Fruit fly (Drosophila melanogaster) whole organism, embryonic: ENCODE results near the gene CG34454.

ENCODE experiments used
- ATbp ChIP-seq: fragments of 200-800 bp; sonication (Bioruptor generic); optimal IDR thresholded peaks from 2 replicates; lab custom pipeline; 2017; ENCODE audit warnings: missing biosample characterization, mild to moderate bottlenecking, missing genetic modification characterization, missing genetic modification reagents
- BEAF-32 ChIP-seq: fragments of 200-800 bp; sonication (Bioruptor generic); optimal IDR thresholded peaks from 3 replicates; lab custom pipeline; 2017; ENCODE audit warnings: missing biosample characterization, missing genetic modification characterization, mild to moderate bottlenecking, moderate library complexity, missing genetic modification reagents
- BtbVII ChIP-seq: fragments of 200-800 bp; sonication (Bioruptor generic); optimal IDR thresholded peaks from 3 replicates; lab custom pipeline; 2017; ENCODE audit warnings: missing biosample characterization, mild to moderate bottlenecking, missing genetic modification characterization
- CG10147 ChIP-seq: fragments of 200-800 bp; sonication (Bioruptor generic); optimal IDR thresholded peaks from 2 replicates; lab custom pipeline; 2019; ENCODE audit warnings: missing biosample characterization, mild to moderate bottlenecking, missing genetic modification characterization, moderate library complexity
- CG11085 ChIP-seq: fragments of 200-800 bp; sonication (Bioruptor generic); IDR thresholded peaks from 2 replicates; pipeline ENCODE4 v1.3.6; 2022; ENCODE audit warnings: missing biosample characterization, missing genetic modification characterization
- CG11504 ChIP-seq: fragments of 200-800 bp; sonication (Bioruptor generic); optimal IDR thresholded peaks from 3 replicates; lab custom pipeline; 2019; ENCODE audit warnings: missing biosample characterization, mild to moderate bottlenecking, missing genetic modification characterization, moderate library complexity
- CG12659 ChIP-seq: fragments of 200-800 bp; sonication (Bioruptor generic); optimal IDR thresholded peaks from 3 replicates; lab custom pipeline; 2017; ENCODE audit warnings: mild to moderate bottlenecking, missing biosample characterization, missing genetic modification reagents, missing genetic modification characterization
- CG13775 ChIP-seq: fragments of 200-800 bp; sonication (Bioruptor generic); optimal IDR thresholded peaks from 3 replicates; lab custom pipeline; 2017; ENCODE audit warnings: missing biosample characterization, mild to moderate bottlenecking, missing genetic modification characterization
- CG17361 ChIP-seq: fragments of 200-800 bp; sonication (Bioruptor generic); IDR thresholded peaks from 3 replicates; pipeline ENCODE4 v1.3.6; 2022; ENCODE audit warnings: missing biosample characterization, missing genetic modification characterization
- CG1832 ChIP-seq: fragments of 200-800 bp; sonication (Bioruptor generic); optimal IDR thresholded peaks from 2 replicates; lab custom pipeline; 2017; ENCODE audit warnings: missing biosample characterization, mild to moderate bottlenecking, missing genetic modification characterization, inconsistent platforms
- CG42726 ChIP-seq: fragments of 200-800 bp; sonication (Bioruptor generic); IDR thresholded peaks from 2 replicates; pipeline ENCODE4 v1.3.6; 2022; ENCODE audit warnings: missing biosample characterization, missing genetic modification characterization; ENCODE audit not compliant: partially characterized antibody
- CG4282 ChIP-seq: fragments of 200-800 bp; sonication (Bioruptor generic); optimal IDR thresholded peaks from 2 replicates; lab custom pipeline; 2016; ENCODE audit warnings: missing biosample characterization, missing genetic modification characterization
- CG6272 ChIP-seq: fragments of 200-800 bp; sonication (Bioruptor generic); IDR thresholded peaks from 2 replicates; pipeline ENCODE4 v1.3.6; 2022; ENCODE audit warnings: missing biosample characterization, missing genetic modification characterization
- CG6765 ChIP-seq: fragments of 200-800 bp; sonication (Bioruptor generic); optimal IDR thresholded peaks from 3 replicates; lab custom pipeline; 2017; ENCODE audit warnings: missing biosample characterization, mild to moderate bottlenecking, missing genetic modification characterization
- CG6854 ChIP-seq: fragments of 200-800 bp; sonication (Bioruptor generic); optimal IDR thresholded peaks from 3 replicates; lab custom pipeline; 2017; ENCODE audit warnings: missing biosample characterization, mild to moderate bottlenecking, missing genetic modification characterization
- CG7271 ChIP-seq: fragments of 200-800 bp; sonication (Bioruptor generic); optimal IDR thresholded peaks from 2 replicates; lab custom pipeline; 2018; ENCODE audit warnings: missing biosample characterization, mild to moderate bottlenecking, missing genetic modification characterization, moderate library complexity
- CG9609 ChIP-seq: fragments of 200-800 bp; sonication (Bioruptor generic); optimal IDR thresholded peaks from 3 replicates; lab custom pipeline; 2016; ENCODE audit warnings: missing biosample characterization, missing genetic modification characterization
- Ets97D ChIP-seq: fragments of 200-800 bp; sonication (Bioruptor generic); optimal IDR thresholded peaks from 3 replicates; lab custom pipeline; 2016; ENCODE audit warnings: missing biosample characterization, missing genetic modification characterization
- Fer2 ChIP-seq: fragments of 200-800 bp; sonication (Bioruptor generic); optimal IDR thresholded peaks from 2 replicates; lab custom pipeline; 2018; ENCODE audit warnings: missing biosample characterization, mild to moderate bottlenecking, missing genetic modification characterization, moderate library complexity
- HmgZ ChIP-seq: fragments of 200-800 bp; sonication (Bioruptor generic); optimal IDR thresholded peaks from 2 replicates; lab custom pipeline; 2018; ENCODE audit warnings: missing biosample characterization, mild to moderate bottlenecking, missing genetic modification characterization
- Kr ChIP-seq: fragments of 200-800 bp; sonication (Bioruptor generic); optimal IDR thresholded peaks from 2 replicates; lab custom pipeline; 2017; ENCODE audit warnings: missing biosample characterization, mild to moderate bottlenecking, missing genetic modification characterization
- NFAT ChIP-seq: fragments of 200-800 bp; sonication (Bioruptor generic); IDR thresholded peaks from 2 replicates; pipeline ENCODE4 v1.3.6; 2022; ENCODE audit warnings: missing biosample characterization, missing genetic modification characterization
- Stat92E ChIP-seq, 3 experiments: fragments of >200 bp in 2 of 3; fragments of 200-800 bp in 1 of 3; sonication (Bioruptor generic) in 1 of 3; optimal IDR thresholded peaks; 2 replicates each; lab custom pipeline; 2017 to 2019; ENCODE audit warnings: missing biosample characterization in 3 of 3, missing genetic modification characterization in 3 of 3, mild to moderate bottlenecking in 1 of 3, moderate library complexity in 1 of 3
- ase ChIP-seq: fragments of 200-800 bp; sonication (Bioruptor generic); IDR thresholded peaks from 3 replicates; pipeline ENCODE4 v1.3.6; 2022; ENCODE audit warnings: missing biosample characterization, missing genetic modification characterization
- ato ChIP-seq: fragments of 200-800 bp; sonication (Bioruptor generic); IDR thresholded peaks from 2 replicates; pipeline ENCODE4 v1.3.6; 2022; ENCODE audit warnings: missing biosample characterization, missing genetic modification characterization; ENCODE audit not compliant: partially characterized antibody
- bowl ChIP-seq: fragments of 200-800 bp; sonication (Bioruptor generic); IDR thresholded peaks from 2 replicates; pipeline ENCODE4 v1.3.6; 2022; ENCODE audit warnings: missing biosample characterization, missing genetic modification characterization
- cato ChIP-seq: fragments of 200-800 bp; sonication (Bioruptor generic); optimal IDR thresholded peaks from 2 replicates; lab custom pipeline; 2016; ENCODE audit warnings: missing biosample characterization, missing genetic modification characterization, borderline replicate concordance
- ems ChIP-seq: fragments of 200-800 bp; sonication (Bioruptor generic); optimal IDR thresholded peaks from 3 replicates; lab custom pipeline; 2016; ENCODE audit warnings: missing biosample characterization, missing genetic modification characterization
- exex ChIP-seq: fragments of 200-800 bp; sonication (Bioruptor generic); optimal IDR thresholded peaks from 4 replicates; lab custom pipeline; 2018; ENCODE audit warnings: missing biosample characterization, mild to moderate bottlenecking, missing genetic modification characterization, moderate library complexity
- hkb ChIP-seq, 2 experiments: fragments of 200-800 bp in 1 of 2; fragments of >200 bp in 1 of 2; sonication (Bioruptor generic) in 1 of 2; IDR thresholded peaks in 1 of 2; optimal IDR thresholded peaks in 1 of 2; 2 replicates each; pipeline versions ENCODE4 v1.3.6 to Lab custom; 2017 to 2022; ENCODE audit warnings: missing biosample characterization in 1 of 2, missing genetic modification characterization in 1 of 2
- kay ChIP-seq: fragments of 200-800 bp; sonication (Bioruptor generic); optimal IDR thresholded peaks from 2 replicates; lab custom pipeline; 2016; ENCODE audit warnings: missing biosample characterization, missing genetic modification characterization
- kni ChIP-seq: fragments of 200-800 bp; sonication (Bioruptor generic); optimal IDR thresholded peaks from 3 replicates; lab custom pipeline; 2017; ENCODE audit warnings: mild to moderate bottlenecking, missing biosample characterization, missing genetic modification reagents, missing genetic modification characterization
- knrl ChIP-seq: fragments of 200-800 bp; sonication (Bioruptor generic); IDR thresholded peaks from 3 replicates; pipeline ENCODE4 v1.3.6; 2022; ENCODE audit warnings: missing biosample characterization, missing genetic modification characterization; ENCODE audit not compliant: partially characterized antibody
- lov ChIP-seq, 2 experiments: fragments of 200-800 bp in 1 of 2; fragments of >200 bp in 1 of 2; sonication (Bioruptor generic) in 1 of 2; IDR thresholded peaks in 1 of 2; optimal IDR thresholded peaks in 1 of 2; 2 replicates in 1 of 2; 3 replicates in 1 of 2; pipeline versions ENCODE4 v1.3.6 to Lab custom; 2017 to 2022; ENCODE audit warnings: missing biosample characterization in 1 of 2, missing genetic modification characterization in 1 of 2
- nerfin-1 ChIP-seq: fragments of 200-800 bp; sonication (Bioruptor generic); optimal IDR thresholded peaks from 3 replicates; lab custom pipeline; 2019; ENCODE audit warnings: missing biosample characterization, mild to moderate bottlenecking, missing genetic modification characterization, moderate library complexity
- nerfin-2 ChIP-seq: fragments of 200-800 bp; sonication (Bioruptor generic); IDR thresholded peaks from 2 replicates; pipeline ENCODE4 v1.3.6; 2022; ENCODE audit warnings: missing biosample characterization, missing genetic modification characterization; ENCODE audit not compliant: partially characterized antibody
- pho ChIP-seq: fragments of 200-800 bp; sonication (Bioruptor generic); optimal IDR thresholded peaks from 2 replicates; lab custom pipeline; 2016; ENCODE audit warnings: missing biosample characterization, missing genetic modification characterization
- pzg ChIP-seq: fragments of 200-800 bp; sonication (Bioruptor generic); optimal IDR thresholded peaks from 3 replicates; lab custom pipeline; 2018; ENCODE audit warnings: missing biosample characterization, mild to moderate bottlenecking, missing genetic modification characterization, moderate library complexity
- sd ChIP-seq: fragments of 200-800 bp; sonication (Bioruptor generic); optimal IDR thresholded peaks from 3 replicates; lab custom pipeline; 2018; ENCODE audit warnings: missing biosample characterization, mild to moderate bottlenecking, missing genetic modification characterization, moderate library complexity
- sim ChIP-seq: fragments of 200-800 bp; sonication (Bioruptor generic); IDR thresholded peaks from 2 replicates; pipeline ENCODE4 v1.3.6; 2022; ENCODE audit warnings: missing biosample characterization, missing genetic modification characterization
- sob ChIP-seq: fragments of 200-800 bp; sonication (Bioruptor generic); IDR thresholded peaks from 2 replicates; pipeline ENCODE4 v1.3.6; 2022; ENCODE audit warnings: missing biosample characterization, missing genetic modification characterization
- tio ChIP-seq: fragments of 200-800 bp; sonication (Bioruptor generic); optimal IDR thresholded peaks from 2 replicates; lab custom pipeline; 2017; ENCODE audit warnings: missing biosample characterization, missing genetic modification characterization, inconsistent platforms
- wor ChIP-seq: fragments of 200-800 bp; sonication (Bioruptor generic); IDR thresholded peaks from 2 replicates; pipeline ENCODE4 v1.3.6; 2022; ENCODE audit warnings: missing biosample characterization, missing genetic modification characterization
- zfh2 ChIP-seq: fragments of 200-800 bp; sonication (Bioruptor generic); optimal IDR thresholded peaks from 2 replicates; lab custom pipeline; 2016; ENCODE audit warnings: missing biosample characterization, missing genetic modification characterization

Gene CG34454

DNA sequence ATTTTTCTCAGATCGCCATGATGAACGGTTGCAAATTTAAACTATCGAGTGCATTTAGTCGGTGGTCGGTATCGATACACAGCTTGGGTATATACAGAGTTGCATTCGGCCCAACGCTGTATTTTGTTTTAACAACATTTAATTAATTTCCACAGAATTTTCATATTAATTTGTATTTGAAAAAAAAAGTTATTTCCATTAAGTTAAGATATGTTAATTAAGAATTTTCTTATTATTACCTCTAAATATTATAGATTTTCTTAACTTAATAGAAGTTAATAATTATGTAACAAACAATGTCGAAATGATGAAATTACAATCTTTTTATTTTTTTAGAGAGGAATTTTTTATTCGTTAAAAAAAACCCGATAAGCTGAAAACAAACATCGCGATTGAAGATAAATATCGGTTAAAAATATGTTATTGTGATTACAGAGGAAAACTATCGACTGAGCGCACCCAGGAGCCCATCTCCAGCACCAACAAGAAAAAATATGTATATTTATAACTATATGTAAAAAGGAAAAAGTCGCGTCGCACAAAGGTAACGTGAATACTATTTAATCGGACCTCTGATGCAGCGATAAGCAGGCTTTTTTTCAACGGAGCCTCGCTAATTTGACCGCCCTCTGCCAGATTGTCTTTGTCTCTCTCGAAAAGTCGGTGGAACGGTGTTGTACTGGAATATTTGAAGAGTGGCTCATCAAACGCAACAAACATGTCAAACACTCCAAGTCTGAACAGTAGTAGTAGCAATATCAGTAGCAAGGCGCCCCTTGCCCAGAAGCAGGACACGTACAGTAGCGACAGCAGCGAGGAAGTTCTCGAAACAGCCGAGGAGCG is 32.2 kb downstream of the CG34454 start, which contains the start of the genes rno and mri (continued):
- TF ChIP-seq CG6765 (no peak), CG6272 (GFP tag; lab: Robert Waterston, UW) (peak; percentile 67), ems (peak; percentile 1), lov (optimal IDR thresholded peaks at IDR 0.05; lab: Kevin White, UChicago) (no peak), lov (GFP tag; IDR thresholded peaks at IDR 0.05; lab: Robert Waterston, UW) (0 out of 3 replicates have a peak, but pooled peaks have one; percentile 44), CG6854 (GFP tag; lab: Kevin White, UChicago) (no peak), exex (tag; lab: Kevin White, UChicago) (no peak), CG11504 (peak; percentile 46), wor (GFP tag; lab: Robert Waterston, UW) (no peak; the same call in 1 of the 2 replicates), nerfin-2 (GFP tag; lab: Robert Waterston, UW) (peak; percentile 90), ATbp (GFP tag; lab: Kevin White, UChicago) (peak; percentile 7), Ets97D (GFP tag; lab: Kevin White, UChicago) (peak; percentile 71), CG10147 (GFP tag; lab: Kevin White, UChicago) (peak; percentile 53), cato (GFP tag; lab: Kevin White, UChicago) (peak; percentile 22), CG7271 (tag; lab: Kevin White, UChicago) (no peak), tio (GFP tag; lab: Kevin White, UChicago) (no peak), Fer2 (tag; lab: Kevin White, UChicago) (peak; percentile 50), CG9609 (no peak), CG4282 (GFP tag; lab: Kevin White, UChicago) (no peak), CG12659 (GFP tag; lab: Kevin White, UChicago) (peak; percentile 60), ase (GFP tag; lab: Robert Waterston, UW) (peak; percentile 69; the same call in 2 of the 3 replicates), BEAF-32 (GFP tag; lab: Kevin White, UChicago) (peak; percentile 89), CG42726 (GFP tag; lab: Robert Waterston, UW) (peak; percentile 91), hkb (optimal IDR thresholded peaks at IDR 0.05; lab: Kevin White, UChicago) (no peak), hkb (GFP tag; IDR thresholded peaks at IDR 0.05; lab: Robert Waterston, UW) (peak; percentile 66), CG11085 (GFP tag; lab: Robert Waterston, UW) (peak; percentile 63; the same call in 1 of the 2 replicates), Stat92E (GFP tag; optimal IDR thresholded peaks at IDR 0.05; lab: Kevin White, UChicago) (no peak), sd (tag; lab: Kevin White, UChicago) (peak; percentile 30)

DNA sequence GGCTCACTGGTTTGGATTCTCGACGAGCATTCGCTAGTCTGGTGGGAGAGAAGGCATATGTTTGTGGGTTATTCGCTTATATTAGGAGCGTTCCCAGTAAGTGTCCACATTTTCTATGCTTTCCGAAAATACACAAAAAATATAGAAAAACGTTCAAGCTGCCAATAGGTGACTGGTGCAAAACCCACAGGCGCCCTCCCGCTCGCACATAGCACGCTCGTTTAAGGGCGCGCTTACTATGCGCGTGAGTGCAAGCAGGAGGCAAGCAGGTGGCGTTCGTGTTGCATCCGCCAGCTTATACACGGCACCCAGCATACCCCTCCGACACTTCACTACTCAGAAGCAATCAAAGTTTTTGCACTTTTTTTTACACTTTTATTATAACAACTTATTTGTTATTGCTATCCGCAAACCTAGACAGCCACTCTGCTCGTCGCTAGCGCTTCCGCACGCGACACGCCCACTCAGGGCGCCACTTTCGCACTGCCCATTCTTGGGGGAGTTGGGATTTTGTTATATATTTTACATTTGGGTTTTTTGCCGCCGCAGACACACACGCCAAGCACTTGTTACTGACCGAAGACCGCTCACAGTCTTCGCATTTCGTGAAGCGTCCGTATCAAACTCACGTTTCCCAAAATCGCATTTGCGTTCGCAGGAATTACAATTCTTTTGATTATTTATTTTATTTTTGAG is 33.0 kb downstream of the CG34454 start:
- TF ChIP-seq sim (GFP tag; lab: Robert Waterston, UW) (no peak), ato (no peak), zfh2 (GFP tag; lab: Kevin White, UChicago) (peak; percentile 25), CG1832 (GFP tag; lab: Kevin White, UChicago) (peak; percentile 99), knrl (GFP tag; lab: Robert Waterston, UW) (peak; percentile 42; the same call in 2 of the 3 replicates), Kr (GFP tag; lab: Kevin White, UChicago) (no peak), BtbVII (GFP tag; lab: Kevin White, UChicago) (no peak), NFAT (peak; percentile 31; the same call in 1 of the 2 replicates), pho (GFP tag; lab: Kevin White, UChicago) (peak; percentile 2), bowl (no peak), kay (GFP tag; lab: Kevin White, UChicago) (no peak), pzg (GFP tag; lab: Kevin White, UChicago) (peak; percentile 56), CG9609 (peak; percentile 4), HmgZ (tag; lab: Kevin White, UChicago) (peak; percentile 83), CG17361 (no peak), kni (GFP tag; lab: Kevin White, UChicago) (peak; percentile 13), sob (GFP tag; lab: Robert Waterston, UW) (peak; percentile 51), nerfin-1 (tag; lab: Kevin White, UChicago) (peak; percentile 15), Fer2 (tag; lab: Kevin White, UChicago) (no peak), CG13775 (GFP tag; lab: Kevin White, UChicago) (no peak)
